Fruit fly (Drosophila melanogaster): ENCODE data around the gene Bacc.

- TF ChIP-seq psq (optimal IDR thresholded peaks at IDR 0.05): no peak
- no peak for TF ChIP-seq usp (GFP tag; optimal IDR thresholded peaks at IDR 0.05)
- no peak for TF ChIP-seq CG8478 (optimal IDR thresholded peaks at IDR 0.05)
- TF ChIP-seq EcR (GFP tag; optimal IDR thresholded peaks at IDR 0.05): no peak
Observed at dm6 chr2L:2767627-2768026, 15.4 kb downstream of the Bacc start, which contains the start of the genes Taf10b and Taf10.

Data from whole organism.